Fruit fly (Drosophila melanogaster): ENCODE data around the gene Chrac-14.

Chrac-14 gene

dm6 chr2L:8424662-8425208, 12.5 kb upstream of the Chrac-14 start:
- TF ChIP-seq psq (optimal IDR thresholded peaks at IDR 0.05) = no peak
- no peak for TF ChIP-seq Sin3A (optimal IDR thresholded peaks at IDR 0.05)
- no peak for TF ChIP-seq insv (optimal IDR thresholded peaks at IDR 0.05)
- TF ChIP-seq Myc (optimal IDR thresholded peaks at IDR 0.05) = no peak
- no peak for TF ChIP-seq h (optimal IDR thresholded peaks at IDR 0.05)
- no peak for TF ChIP-seq ttk (optimal IDR thresholded peaks at IDR 0.05)

- no peak for TF ChIP-seq Sin3A (optimal IDR thresholded peaks at IDR 0.05)
- no peak for TF ChIP-seq Myc (optimal IDR thresholded peaks at IDR 0.05)
- TF ChIP-seq h (optimal IDR thresholded peaks at IDR 0.05) = no peak
- TF ChIP-seq insv (optimal IDR thresholded peaks at IDR 0.05) = no peak
- TF ChIP-seq ttk (optimal IDR thresholded peaks at IDR 0.05) = no peak
- no peak for TF ChIP-seq psq (optimal IDR thresholded peaks at IDR 0.05)
Observed at dm6 chr2L:8425212-8425611, 12.0 kb upstream of the Chrac-14 start.

dm6 chr2L:8425962-8426759, 11.0 kb upstream of the Chrac-14 start:
- TF ChIP-seq Myc (optimal IDR thresholded peaks at IDR 0.05) = no peak
- no peak for TF ChIP-seq Sin3A (optimal IDR thresholded peaks at IDR 0.05)

- no peak for TF ChIP-seq h (optimal IDR thresholded peaks at IDR 0.05)
- TF ChIP-seq ttk (optimal IDR thresholded peaks at IDR 0.05) = no peak
- TF ChIP-seq Myc (optimal IDR thresholded peaks at IDR 0.05) = no peak
- TF ChIP-seq Sin3A (optimal IDR thresholded peaks at IDR 0.05) = no peak
- no peak for TF ChIP-seq psq (optimal IDR thresholded peaks at IDR 0.05)
- no peak for TF ChIP-seq insv (optimal IDR thresholded peaks at IDR 0.05)
Observed at dm6 chr2L:8426801-8427200, 10.4 kb upstream of the Chrac-14 start.

dm6 chr2L:8432130-8432529, 5.1 kb upstream of the Chrac-14 start:
- TF ChIP-seq insv (optimal IDR thresholded peaks at IDR 0.05) (no peak), ttk (optimal IDR thresholded peaks at IDR 0.05) (no peak), h (optimal IDR thresholded peaks at IDR 0.05) (no peak), Myc (optimal IDR thresholded peaks at IDR 0.05) (no peak), psq (optimal IDR thresholded peaks at IDR 0.05) (no peak), Sin3A (optimal IDR thresholded peaks at IDR 0.05) (no peak)

- TF ChIP-seq insv (optimal IDR thresholded peaks at IDR 0.05) = no peak
- no peak for TF ChIP-seq Sin3A (optimal IDR thresholded peaks at IDR 0.05)
- no peak for TF ChIP-seq h (optimal IDR thresholded peaks at IDR 0.05)
- no peak for TF ChIP-seq ttk (optimal IDR thresholded peaks at IDR 0.05)
- TF ChIP-seq psq (optimal IDR thresholded peaks at IDR 0.05) = no peak
- TF ChIP-seq Myc (optimal IDR thresholded peaks at IDR 0.05) = no peak
Observed at dm6 chr2L:8433512-8433911, 3.7 kb upstream of the Chrac-14 start, which contains the start of gene grk. TSS of gene grk (minus strand) at chr2L:8433598.

- TF ChIP-seq Sin3A (optimal IDR thresholded peaks at IDR 0.05) (no peak), ttk (optimal IDR thresholded peaks at IDR 0.05) (no peak), insv (optimal IDR thresholded peaks at IDR 0.05) (no peak), psq (optimal IDR thresholded peaks at IDR 0.05) (no peak), h (optimal IDR thresholded peaks at IDR 0.05) (no peak), Myc (optimal IDR thresholded peaks at IDR 0.05) (no peak)
Observed at dm6 chr2L:8438052-8438451, 847 bp downstream of the Chrac-14 start, which contains the start of gene mus201. TSS of gene mus201 (plus strand) at chr2L:8438169.

dm6 chr2L:8442147-8442546, 4.9 kb downstream of the Chrac-14 start, which contains the start of gene CG31897:
TSS of gene CG31897 (plus strand) at chr2L:8442447.
- no peak for TF ChIP-seq Sin3A (optimal IDR thresholded peaks at IDR 0.05)
- TF ChIP-seq Myc (optimal IDR thresholded peaks at IDR 0.05) = no peak
- TF ChIP-seq ttk (optimal IDR thresholded peaks at IDR 0.05) = no peak
- TF ChIP-seq psq (optimal IDR thresholded peaks at IDR 0.05) = no peak
- TF ChIP-seq h (optimal IDR thresholded peaks at IDR 0.05) = no peak
- TF ChIP-seq insv (optimal IDR thresholded peaks at IDR 0.05) = no peak

dm6 chr2L:8449358-8449757, 12.2 kb downstream of the Chrac-14 start, which contains the start of gene Aasdh:
TSS of gene Aasdh (minus strand) at chr2L:8449576.
- TF ChIP-seq insv (optimal IDR thresholded peaks at IDR 0.05) = no peak
- TF ChIP-seq Myc (optimal IDR thresholded peaks at IDR 0.05) = no peak
- no peak for TF ChIP-seq h (optimal IDR thresholded peaks at IDR 0.05)
- TF ChIP-seq psq (optimal IDR thresholded peaks at IDR 0.05) = no peak
- no peak for TF ChIP-seq ttk (optimal IDR thresholded peaks at IDR 0.05)
- no peak for TF ChIP-seq Sin3A (optimal IDR thresholded peaks at IDR 0.05)

dm6 chr2L:8451497-8451896, 14.3 kb downstream of the Chrac-14 start:
- no peak for TF ChIP-seq ttk (optimal IDR thresholded peaks at IDR 0.05)
- TF ChIP-seq insv (optimal IDR thresholded peaks at IDR 0.05) = no peak
- TF ChIP-seq Myc (optimal IDR thresholded peaks at IDR 0.05) = no peak
- no peak for TF ChIP-seq Sin3A (optimal IDR thresholded peaks at IDR 0.05)
- TF ChIP-seq psq (optimal IDR thresholded peaks at IDR 0.05) = no peak
- TF ChIP-seq h (optimal IDR thresholded peaks at IDR 0.05) = no peak

dm6 chr2L:8461782-8462453, 24.7 kb downstream of the Chrac-14 start:
- TF ChIP-seq insv (optimal IDR thresholded peaks at IDR 0.05) (no peak), ttk (optimal IDR thresholded peaks at IDR 0.05) (no peak), psq (optimal IDR thresholded peaks at IDR 0.05) (no peak), h (optimal IDR thresholded peaks at IDR 0.05) (no peak), Sin3A (optimal IDR thresholded peaks at IDR 0.05) (no peak), Myc (optimal IDR thresholded peaks at IDR 0.05) (no peak)

All from Kc167 (cell line).